Fruit fly (Drosophila melanogaster) Kc167 (cell line): Measurements from ENCODE around the gene Pex16.

ENCODE experiments used
- Sin3A ChIP-seq: fragments of >200 bp; optimal IDR thresholded peaks from 2 replicates; lab custom pipeline; 2018; ENCODE audit warnings: missing external identifiers
- h ChIP-seq: fragments of >200 bp; optimal IDR thresholded peaks from 3 replicates; lab custom pipeline; 2018; ENCODE audit warnings: missing external identifiers
- insv ChIP-seq: fragments of >200 bp; optimal IDR thresholded peaks from 3 replicates; lab custom pipeline; 2018; ENCODE audit warnings: missing external identifiers
- psq ChIP-seq: fragments of >200 bp; optimal IDR thresholded peaks from 2 replicates; lab custom pipeline; 2017; ENCODE audit warnings: missing external identifiers
- ttk ChIP-seq: sonication (Bioruptor generic); optimal IDR thresholded peaks from 2 replicates; lab custom pipeline; 2017; ENCODE audit warnings: missing external identifiers

dm6 chr3L:20767227-20767626, 10.8 kb downstream of the Pex16 start:
- TF ChIP-seq psq (lab: Kevin White, UChicago) (no peak), insv (lab: Kevin White, UChicago) (no peak), ttk (lab: Kevin White, UChicago) (no peak), h (lab: Kevin White, UChicago) (no peak), Sin3A (no peak)
